Fruit fly (Drosophila melanogaster): ENCODE measurements around the gene CG4872.

Gene CG4872

dm6 chrX:16918767-16919336 is 37.7 kb downstream of the CG4872 start:
- TF ChIP-seq CG8478 (optimal IDR thresholded peaks at IDR 0.05) (no peak), usp (GFP tag; optimal IDR thresholded peaks at IDR 0.05) (no peak), EcR (GFP tag; optimal IDR thresholded peaks at IDR 0.05) (no peak), pan (optimal IDR thresholded peaks at IDR 0.05) (no peak), psq (optimal IDR thresholded peaks at IDR 0.05) (no peak), Dll (optimal IDR thresholded peaks at IDR 0.05) (no peak)

dm6 chrX:16920682-16921286 is 39.6 kb downstream of the CG4872 start:
- TF ChIP-seq EcR (GFP tag; optimal IDR thresholded peaks at IDR 0.05) (no peak), pan (optimal IDR thresholded peaks at IDR 0.05) (no peak)

dm6 chrX:16922626-16923025 is 41.5 kb downstream of the CG4872 start:
- TF ChIP-seq Dll (optimal IDR thresholded peaks at IDR 0.05) = no peak
- no peak for TF ChIP-seq EcR (GFP tag; optimal IDR thresholded peaks at IDR 0.05)
- no peak for TF ChIP-seq pan (optimal IDR thresholded peaks at IDR 0.05)
- TF ChIP-seq psq (optimal IDR thresholded peaks at IDR 0.05) = no peak
- TF ChIP-seq usp (GFP tag; optimal IDR thresholded peaks at IDR 0.05) = no peak
- TF ChIP-seq CG8478 (optimal IDR thresholded peaks at IDR 0.05) = no peak

dm6 chrX:16923503-16923902 is 42.4 kb downstream of the CG4872 start:
- TF ChIP-seq psq (optimal IDR thresholded peaks at IDR 0.05) = no peak
- TF ChIP-seq pan (optimal IDR thresholded peaks at IDR 0.05) = no peak
- TF ChIP-seq Dll (optimal IDR thresholded peaks at IDR 0.05) = no peak
- TF ChIP-seq usp (GFP tag; optimal IDR thresholded peaks at IDR 0.05) = no peak
- no peak for TF ChIP-seq EcR (GFP tag; optimal IDR thresholded peaks at IDR 0.05)
- no peak for TF ChIP-seq CG8478 (optimal IDR thresholded peaks at IDR 0.05)

- TF ChIP-seq pan (optimal IDR thresholded peaks at IDR 0.05) = no peak
- TF ChIP-seq usp (GFP tag; optimal IDR thresholded peaks at IDR 0.05) = no peak
- TF ChIP-seq psq (optimal IDR thresholded peaks at IDR 0.05) = no peak
- no peak for TF ChIP-seq Dll (optimal IDR thresholded peaks at IDR 0.05)
- no peak for TF ChIP-seq EcR (GFP tag; optimal IDR thresholded peaks at IDR 0.05)
- no peak for TF ChIP-seq CG8478 (optimal IDR thresholded peaks at IDR 0.05)
These were observed 43.0 kb downstream of the CG4872 start for dm6 chrX:16924069-16924721.

dm6 chrX:16926726-16927125 is 45.6 kb downstream of the CG4872 start:
- no peak for TF ChIP-seq Dll (optimal IDR thresholded peaks at IDR 0.05)
- TF ChIP-seq CG8478 (optimal IDR thresholded peaks at IDR 0.05) = no peak
- TF ChIP-seq pan (optimal IDR thresholded peaks at IDR 0.05) = no peak
- no peak for TF ChIP-seq psq (optimal IDR thresholded peaks at IDR 0.05)
- TF ChIP-seq EcR (GFP tag; optimal IDR thresholded peaks at IDR 0.05) = no peak
- no peak for TF ChIP-seq usp (GFP tag; optimal IDR thresholded peaks at IDR 0.05)

dm6 chrX:16930465-16931286 is 49.5 kb downstream of the CG4872 start:
- no peak for TF ChIP-seq psq (optimal IDR thresholded peaks at IDR 0.05)
- no peak for TF ChIP-seq Dll (optimal IDR thresholded peaks at IDR 0.05)
- no peak for TF ChIP-seq pan (optimal IDR thresholded peaks at IDR 0.05)
- no peak for TF ChIP-seq EcR (GFP tag; optimal IDR thresholded peaks at IDR 0.05)
- no peak for TF ChIP-seq CG8478 (optimal IDR thresholded peaks at IDR 0.05)
- TF ChIP-seq usp (GFP tag; optimal IDR thresholded peaks at IDR 0.05) = no peak
